Worm (Caenorhabditis elegans) whole organism, L1 larva: ENCODE results near the gene plk-3.
A peak's percentile ranks its signal among the peaks of the same experiment; 100 is the strongest.

Source experiments
- efl-1 ChIP-seq, 4 experiments: fragments of 150-350 bp; optimal IDR thresholded peaks in 3 of 4; peaks in 1 of 4; 1 replicate in 1 of 4; 2 replicates in 3 of 4; lab custom pipeline; 2014; ENCODE audit warnings: missing biosample characterization in 2 of 4, missing genetic modification characterization in 2 of 4, missing genetic modification reagents in 2 of 4
- lin-15B ChIP-seq: fragments of 150-350 bp; sonication (generic microtip); optimal IDR thresholded peaks from 3 replicates; lab custom pipeline; 2014; ENCODE audit warnings: missing biosample characterization, missing genetic modification characterization

ce11 chrIV:7499302-7499701 lies 26.3 kb upstream of the plk-3 start:
- TF ChIP-seq lin-15B (tag; lab: Kevin White, UChicago): no peak
- TF ChIP-seq efl-1 (optimal IDR thresholded peaks at IDR 0.05; lab: Kevin White, UChicago): no peak
- TF ChIP-seq efl-1 (GFP tag; optimal IDR thresholded peaks at IDR 0.05 in 1 of 2; lab: Kevin White, UChicago): peak in 1 of 2 experiments; percentile 61
